Fruit fly (Drosophila melanogaster): ENCODE data around the gene TrissinR.

Gene TrissinR

dm6 chr2L:5797977-5798376, 25.8 kb upstream of the TrissinR start (continued):
- TF ChIP-seq CG11504 (tag; optimal IDR thresholded peaks at IDR 0.05), result peak; percentile 57
- TF ChIP-seq grau (tag; optimal IDR thresholded peaks at IDR 0.05), result peak; percentile 51
- peak; percentile 82 for TF ChIP-seq Atf6 (GFP tag; IDR thresholded peaks at IDR 0.05)
- no peak for TF ChIP-seq CG14050 (GFP tag; IDR thresholded peaks at IDR 0.05)
- TF ChIP-seq CG8944 (GFP tag; optimal IDR thresholded peaks at IDR 0.05), result no peak
- TF ChIP-seq Elba2 (GFP tag; optimal IDR thresholded peaks at IDR 0.05), result no peak
- peak; percentile 37 for TF ChIP-seq Jarid2 (GFP tag; optimal IDR thresholded peaks at IDR 0.05)
- peak; percentile 68 for TF ChIP-seq seq (GFP tag; IDR thresholded peaks at IDR 0.05)
- no peak for TF ChIP-seq CG13775 (GFP tag; optimal IDR thresholded peaks at IDR 0.05)
- no peak for TF ChIP-seq CG17802 (tag; optimal IDR thresholded peaks at IDR 0.05)
- TF ChIP-seq pnt (GFP tag; optimal IDR thresholded peaks at IDR 0.05), result no peak
- TF ChIP-seq CG11560 (tag; IDR thresholded peaks at IDR 0.05), result no peak
- no peak for TF ChIP-seq CG6654 (GFP tag; optimal IDR thresholded peaks at IDR 0.05)
- 0 out of 2 replicates have a peak, but pooled peaks have one; percentile 29 for TF ChIP-seq E2f2 (GFP tag; IDR thresholded peaks at IDR 0.05)
- no peak for TF ChIP-seq CG16779 (GFP tag; IDR thresholded peaks at IDR 0.05)
- TF ChIP-seq ac (GFP tag; optimal IDR thresholded peaks at IDR 0.05), result no peak
- no peak for TF ChIP-seq CG6791 (GFP tag; IDR thresholded peaks at IDR 0.05; ENCODE audit: partially characterized antibody)
- no peak for TF ChIP-seq CG9437 (GFP tag; optimal IDR thresholded peaks at IDR 0.05)
- no peak for TF ChIP-seq pan (optimal IDR thresholded peaks at IDR 0.05)
- no peak for TF ChIP-seq pan (GFP tag; optimal IDR thresholded peaks at IDR 0.05 in 1 of 2, IDR thresholded peaks at IDR 0.05 in 1 of 2)
- peak; percentile 10 for TF ChIP-seq CG10274 (GFP tag; optimal IDR thresholded peaks at IDR 0.05)
- TF ChIP-seq CG5245 (GFP tag; optimal IDR thresholded peaks at IDR 0.05), result no peak
- TF ChIP-seq lbe (GFP tag; optimal IDR thresholded peaks at IDR 0.05), result no peak
- TF ChIP-seq bab2 (GFP tag; optimal IDR thresholded peaks at IDR 0.05), result peak; percentile 49
- no peak for TF ChIP-seq Nf-YC (tag; optimal IDR thresholded peaks at IDR 0.05)
- TF ChIP-seq tap (tag; optimal IDR thresholded peaks at IDR 0.05), result no peak
- no peak for TF ChIP-seq CG30020 (tag; optimal IDR thresholded peaks at IDR 0.05)
- TF ChIP-seq CG12391 (tag; optimal IDR thresholded peaks at IDR 0.05), result peak; percentile 3
- TF ChIP-seq luna (GFP tag; optimal IDR thresholded peaks at IDR 0.05), result no peak
- no peak for TF ChIP-seq Opbp (GFP tag; IDR thresholded peaks at IDR 0.05; ENCODE audit: partially characterized antibody)
- no peak for TF ChIP-seq CG13287 (GFP tag; IDR thresholded peaks at IDR 0.05; ENCODE audit: partially characterized antibody)
- TF ChIP-seq trh (GFP tag; optimal IDR thresholded peaks at IDR 0.05), result peak; percentile 47
- TF ChIP-seq prd (optimal IDR thresholded peaks at IDR 0.05), result no peak
- no peak for TF ChIP-seq prd (GFP tag; IDR thresholded peaks at IDR 0.05)
- no peak for TF ChIP-seq Dip3 (GFP tag; optimal IDR thresholded peaks at IDR 0.05)
- no peak for TF ChIP-seq CG17829 (tag; optimal IDR thresholded peaks at IDR 0.05)
- TF ChIP-seq CG5953 (GFP tag; IDR thresholded peaks at IDR 0.05), result no peak
- TF ChIP-seq CG6813 (GFP tag; optimal IDR thresholded peaks at IDR 0.05), result peak; percentile 55
- no peak for TF ChIP-seq hth (optimal IDR thresholded peaks at IDR 0.05)
- TF ChIP-seq vvl (GFP tag; IDR thresholded peaks at IDR 0.05), result no peak
- TF ChIP-seq CG10267 (tag; optimal IDR thresholded peaks at IDR 0.05), result no peak
- 0 out of 2 replicates have a peak, but pooled peaks have one; percentile 24 for TF ChIP-seq CG14441 (GFP tag; IDR thresholded peaks at IDR 0.05)
- TF ChIP-seq cg (GFP tag; optimal IDR thresholded peaks at IDR 0.05), result no peak
- no peak for TF ChIP-seq CG11093 (GFP tag; IDR thresholded peaks at IDR 0.05)
- no peak for TF ChIP-seq Deaf1 (tag; optimal IDR thresholded peaks at IDR 0.05)
- no peak for TF ChIP-seq Mrtf (GFP tag; IDR thresholded peaks at IDR 0.05)
- no peak for TF ChIP-seq Side (GFP tag; optimal IDR thresholded peaks at IDR 0.05)
- TF ChIP-seq Fer1 (GFP tag; optimal IDR thresholded peaks at IDR 0.05), result peak; percentile 60
- no peak for TF ChIP-seq nmo (GFP tag; optimal IDR thresholded peaks at IDR 0.05)
- TF ChIP-seq Myb (GFP tag; optimal IDR thresholded peaks at IDR 0.05), result no peak
- no peak for TF ChIP-seq Xbp1 (GFP tag; optimal IDR thresholded peaks at IDR 0.05)
- peak; percentile 30 for TF ChIP-seq CG12744 (GFP tag; optimal IDR thresholded peaks at IDR 0.05)
- peak; percentile 8 for TF ChIP-seq CG4328 (GFP tag; optimal IDR thresholded peaks at IDR 0.05)
